Worm (Caenorhabditis elegans): Measurements from ENCODE around the gene F56D6.19.

F56D6.19 gene

DNA sequence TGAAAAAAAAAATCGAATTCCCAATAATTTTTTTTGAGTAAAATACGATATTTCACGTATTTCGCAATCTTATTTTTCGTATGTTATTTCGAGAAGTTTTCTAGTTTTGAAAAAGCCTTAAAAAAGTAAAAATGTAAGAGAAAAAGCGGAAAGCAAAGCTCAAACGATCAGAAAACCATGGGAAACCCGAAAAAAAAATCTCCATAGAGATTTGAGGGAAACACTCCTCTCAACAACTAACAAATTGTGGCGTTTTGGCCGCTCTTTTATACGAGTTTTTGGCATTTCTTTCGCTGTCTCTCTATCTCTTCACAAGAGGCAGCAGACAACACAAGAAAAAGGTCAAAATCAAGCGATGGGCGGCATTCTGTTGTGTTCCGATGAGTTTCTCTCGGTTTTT is 40.1 kb upstream of the F56D6.19 start (continued):
- TF ChIP-seq hmg-1.1 (GFP tag; IDR thresholded peaks at IDR 0.05) (0 out of 2 replicates have a peak, but pooled peaks have one; percentile 27), R02D3.7 (tag; optimal IDR thresholded peaks at IDR 0.05) (no peak), tag-97 (GFP tag; IDR thresholded peaks at IDR 0.05) (no peak), zfp-2 (tag; optimal IDR thresholded peaks at IDR 0.05) (no peak), tra-1 (GFP tag; IDR thresholded peaks at IDR 0.05) (no peak), ctbp-1 (GFP tag; IDR thresholded peaks at IDR 0.05) (no peak), dve-1 (tag; optimal IDR thresholded peaks at IDR 0.05; ENCODE audit: insufficient read depth) (peak; percentile 51), nhr-6 (tag; optimal IDR thresholded peaks at IDR 0.05) (peak; percentile 63), lsy-2 (tag; optimal IDR thresholded peaks at IDR 0.05) (peak in 1 of 2 experiments; percentile 36)

DNA sequence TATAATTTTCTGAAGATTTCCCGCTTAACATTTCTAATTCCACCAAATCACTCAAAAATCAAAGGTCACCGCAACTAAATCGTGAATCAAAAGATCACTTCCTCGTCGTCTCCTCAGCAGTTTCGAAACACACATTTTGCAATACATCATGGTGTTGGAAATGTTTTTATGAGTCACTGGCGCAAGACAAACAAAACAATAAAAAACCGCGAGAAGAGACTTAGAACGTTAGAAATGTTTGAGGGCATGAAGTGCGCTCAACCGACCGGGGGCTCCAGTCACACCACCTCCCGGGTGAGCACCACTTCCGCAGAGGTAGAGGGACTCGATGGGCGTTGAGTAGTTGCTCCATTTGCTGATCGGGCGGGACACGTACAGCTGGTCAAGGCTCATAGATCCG is 39.3 kb upstream of the F56D6.19 start:
- TF ChIP-seq ztf-11 (tag; optimal IDR thresholded peaks at IDR 0.05) = no peak
- TF ChIP-seq nhr-237 (tag; optimal IDR thresholded peaks at IDR 0.05) = no peak
- TF ChIP-seq nhr-25 (tag; optimal IDR thresholded peaks at IDR 0.05; ENCODE audit: borderline replicate concordance, insufficient read depth) = no peak
- TF ChIP-seq ces-1 (GFP tag; optimal IDR thresholded peaks at IDR 0.05) = no peak
- TF ChIP-seq ceh-82 (tag; optimal IDR thresholded peaks at IDR 0.05) = no peak
- TF ChIP-seq mxl-3 (GFP tag; optimal IDR thresholded peaks at IDR 0.05) = no peak
- TF ChIP-seq hmg-1.1 (GFP tag; IDR thresholded peaks at IDR 0.05) = no peak
- TF ChIP-seq R02D3.7 (tag; optimal IDR thresholded peaks at IDR 0.05) = no peak
- peak in 1 of 2 experiments; percentile 44 for TF ChIP-seq mdl-1 (tag; optimal IDR thresholded peaks at IDR 0.05)
- no peak for TF ChIP-seq F26F4.8 (GFP tag; conservative IDR thresholded peaks at IDR 0.05)
- TF ChIP-seq arid-1 (GFP tag; conservative IDR thresholded peaks at IDR 0.05) = no peak
- TF ChIP-seq daf-19 (GFP tag; conservative IDR thresholded peaks at IDR 0.05) = no peak
- no peak for TF ChIP-seq skn-1 (tag; optimal IDR thresholded peaks at IDR 0.05)
- TF ChIP-seq aha-1 (tag) = no peak
- no peak for TF ChIP-seq nhr-10 (tag; optimal IDR thresholded peaks at IDR 0.05)
- no peak for TF ChIP-seq egl-43 (GFP tag; IDR thresholded peaks at IDR 0.05)
- no peak for TF ChIP-seq lir-3 (tag; optimal IDR thresholded peaks at IDR 0.05)
- TF ChIP-seq ceh-28 (tag; optimal IDR thresholded peaks at IDR 0.05) = no peak
- TF ChIP-seq vab-7 (GFP tag; IDR thresholded peaks at IDR 0.05) = no peak
- TF ChIP-seq spr-1 (tag; optimal IDR thresholded peaks at IDR 0.05) = no peak
- no peak for TF ChIP-seq lin-29 (GFP tag; IDR thresholded peaks at IDR 0.05)
- TF ChIP-seq aly-2 (tag; optimal IDR thresholded peaks at IDR 0.05) = no peak
- no peak for TF ChIP-seq lim-7 (GFP tag; IDR thresholded peaks at IDR 0.05)
- peak; percentile 73 for TF ChIP-seq dmd-6 (GFP tag; IDR thresholded peaks at IDR 0.05)
- no peak for TF ChIP-seq zfp-2 (tag; optimal IDR thresholded peaks at IDR 0.05)
- peak; percentile 7 for TF ChIP-seq nhr-28 (tag; optimal IDR thresholded peaks at IDR 0.05)
- TF ChIP-seq hlh-30 (tag; optimal IDR thresholded peaks at IDR 0.05; ENCODE audit: insufficient read depth) = peak; percentile 73
- TF ChIP-seq lsy-2 (tag; optimal IDR thresholded peaks at IDR 0.05) = no peak
- TF ChIP-seq unc-130 (GFP tag; optimal IDR thresholded peaks at IDR 0.05) = no peak
- TF ChIP-seq nhr-42 (GFP tag; IDR thresholded peaks at IDR 0.05) = no peak
- TF ChIP-seq ceh-44 (GFP tag; IDR thresholded peaks at IDR 0.05) = no peak
- TF ChIP-seq unc-39 (tag; optimal IDR thresholded peaks at IDR 0.05) = no peak
- no peak for TF ChIP-seq ceh-32 (tag; optimal IDR thresholded peaks at IDR 0.05; ENCODE audit: poor library complexity)
- TF ChIP-seq cey-2 (tag; optimal IDR thresholded peaks at IDR 0.05; ENCODE audit: borderline replicate concordance, insufficient read depth) = no peak
- TF ChIP-seq F49E8.2 (tag; optimal IDR thresholded peaks at IDR 0.05; ENCODE audit: borderline replicate concordance) = no peak
- TF ChIP-seq dpl-1 (GFP tag; optimal IDR thresholded peaks at IDR 0.05) = no peak
- TF ChIP-seq pha-4 (GFP tag; IDR thresholded peaks at IDR 0.05) = no peak
- peak; percentile 38 for TF ChIP-seq pha-4 (tag; optimal IDR thresholded peaks at IDR 0.05)
- TF ChIP-seq nhr-76 (tag; optimal IDR thresholded peaks at IDR 0.05) = no peak
- peak; percentile 22 for TF ChIP-seq nhr-48 (tag; optimal IDR thresholded peaks at IDR 0.05)
- TF ChIP-seq egl-27 (tag; optimal IDR thresholded peaks at IDR 0.05) = no peak
- peak; percentile 24 for TF ChIP-seq pqm-1 (tag; optimal IDR thresholded peaks at IDR 0.05)
- no peak for TF ChIP-seq ctbp-1 (GFP tag; IDR thresholded peaks at IDR 0.05)
- no peak for TF ChIP-seq F44E2.7 (GFP tag; IDR thresholded peaks at IDR 0.05)
- TF ChIP-seq D1046.2 (GFP tag; IDR thresholded peaks at IDR 0.05) = no peak
- peak; percentile 17 for TF ChIP-seq rbr-2 (tag; optimal IDR thresholded peaks at IDR 0.05)
- TF ChIP-seq tra-1 (GFP tag; IDR thresholded peaks at IDR 0.05) = no peak

Data from whole organism, L4 larva.